Worm (Caenorhabditis elegans) whole organism, L1 larva: ENCODE results near the gene ZC302.3.

Experiments used
- C04F5.9 ChIP-seq: sonication (generic microtip); optimal IDR thresholded peaks from 2 replicates; lab custom pipeline; 2016; ENCODE audit warnings: missing genetic modification characterization, missing compliant biosample characterization
- C34B4.2 ChIP-seq: sonication (generic microtip); optimal IDR thresholded peaks from 2 replicates; lab custom pipeline; 2017; ENCODE audit warnings: mild to moderate bottlenecking, missing genetic modification characterization, missing compliant biosample characterization
- Y116A8C.19 ChIP-seq: sonication (generic microtip); optimal IDR thresholded peaks from 2 replicates; lab custom pipeline; 2016; ENCODE audit warnings: missing compliant biosample characterization, missing genetic modification characterization, borderline replicate concordance
- aha-1 ChIP-seq: fragments of 150-350 bp; optimal IDR thresholded peaks from 2 replicates; lab custom pipeline; 2014; ENCODE audit warnings: missing biosample characterization, missing genetic modification characterization
- aly-2 ChIP-seq: fragments of 150-350 bp; optimal IDR thresholded peaks from 2 replicates; lab custom pipeline; 2014; ENCODE audit warnings: missing biosample characterization, missing genetic modification characterization
- ama-1 ChIP-seq: fragments of 150-350 bp; optimal IDR thresholded peaks from 2 replicates; lab custom pipeline; 2014
- blmp-1 ChIP-seq: fragments of 150-350 bp; optimal IDR thresholded peaks from 2 replicates; lab custom pipeline; 2014; ENCODE audit warnings: missing biosample characterization, missing genetic modification characterization
- ceh-63 ChIP-seq: fragments of 200-800 bp; sonication (Bioruptor generic); optimal IDR thresholded peaks from 2 replicates; lab custom pipeline; 2018; ENCODE audit warnings: mild to moderate bottlenecking, missing genetic modification characterization, missing compliant biosample characterization
- ceh-82 ChIP-seq, 3 experiments: fragments of 150-350 bp in 1 of 3; sonication (generic microtip) in 2 of 3; optimal IDR thresholded peaks; 2 replicates each; lab custom pipeline; 2014 to 2017; ENCODE audit warnings: missing biosample characterization in 3 of 3, missing genetic modification characterization in 3 of 3
- ceh-88 ChIP-seq: fragments of 200-800 bp; sonication (Bioruptor generic); IDR thresholded peaks from 2 replicates; pipeline ENCODE4 v1.3.6; 2022; ENCODE audit warnings: missing genetic modification characterization, missing compliant biosample characterization
- ceh-90 ChIP-seq: sonication (generic microtip); optimal IDR thresholded peaks from 2 replicates; lab custom pipeline; 2016; ENCODE audit warnings: missing genetic modification characterization, missing compliant biosample characterization
- dsc-1 ChIP-seq: sonication (generic microtip); optimal IDR thresholded peaks from 2 replicates; lab custom pipeline; 2016; ENCODE audit warnings: mild to moderate bottlenecking, missing genetic modification characterization, missing compliant biosample characterization
- efl-1 ChIP-seq, 4 experiments: fragments of 150-350 bp; optimal IDR thresholded peaks in 3 of 4; peaks in 1 of 4; 1 replicate in 1 of 4; 2 replicates in 3 of 4; lab custom pipeline; 2014; ENCODE audit warnings: missing biosample characterization in 2 of 4, missing genetic modification characterization in 2 of 4, missing genetic modification reagents in 2 of 4
- efl-3 ChIP-seq: fragments of 200-800 bp; sonication (Bioruptor generic); optimal IDR thresholded peaks from 2 replicates; lab custom pipeline; 2018; ENCODE audit warnings: mild to moderate bottlenecking, missing genetic modification characterization, missing compliant biosample characterization
- egl-13 ChIP-seq: sonication (generic microtip); optimal IDR thresholded peaks from 2 replicates; lab custom pipeline; 2016; ENCODE audit warnings: missing genotype, missing genetic modification reagents, missing genetic modification characterization, missing compliant biosample characterization
- egl-27 ChIP-seq, 2 experiments: fragments of 150-350 bp in 1 of 2; sonication (generic microtip); optimal IDR thresholded peaks; 3 replicates each; lab custom pipeline; 2017 to 2018; ENCODE audit warnings: missing biosample characterization in 2 of 2, missing genetic modification characterization in 2 of 2, missing genetic modification reagents in 2 of 2
- ets-5 ChIP-seq: fragments of 200-800 bp; sonication (Bioruptor generic); IDR thresholded peaks from 2 replicates; pipeline ENCODE4 v1.3.6; 2022; ENCODE audit warnings: missing genetic modification characterization, missing compliant biosample characterization
- fkh-10 ChIP-seq: sonication (generic microtip); optimal IDR thresholded peaks from 2 replicates; lab custom pipeline; 2017; ENCODE audit warnings: missing biosample characterization, missing genetic modification reagents, missing genetic modification characterization
- fkh-4 ChIP-seq: sonication (generic microtip); optimal IDR thresholded peaks from 2 replicates; lab custom pipeline; 2016; ENCODE audit warnings: missing compliant biosample characterization, missing genetic modification characterization, borderline replicate concordance
- fos-1 ChIP-seq: fragments of 150-350 bp; optimal IDR thresholded peaks from 2 replicates; lab custom pipeline; 2014; ENCODE audit warnings: missing biosample characterization, missing genetic modification characterization
- grh-1 ChIP-seq: fragments of 200-800 bp; sonication (Bioruptor generic); IDR thresholded peaks from 2 replicates; pipeline ENCODE4 v1.3.6; 2022; ENCODE audit warnings: missing genetic modification reagents, missing genetic modification characterization, missing compliant biosample characterization
- hlh-17 ChIP-seq: fragments of 200-800 bp; sonication (Bioruptor generic); optimal IDR thresholded peaks from 2 replicates; lab custom pipeline; 2018; ENCODE audit warnings: missing genetic modification characterization, mild to moderate bottlenecking, missing compliant biosample characterization, moderate library complexity, borderline replicate concordance
- isw-1 ChIP-seq: fragments of 200-800 bp; sonication (Bioruptor generic); IDR thresholded peaks from 2 replicates; pipeline ENCODE4 v1.3.6; 2022; ENCODE audit warnings: missing genetic modification characterization, missing compliant biosample characterization
- lin-14 ChIP-seq: fragments of 200-800 bp; sonication (Bioruptor generic); optimal IDR thresholded peaks from 2 replicates; lab custom pipeline; 2018; ENCODE audit warnings: mild to moderate bottlenecking, missing genetic modification characterization, moderate library complexity, missing compliant biosample characterization
- lin-35 ChIP-seq, 2 experiments: fragments of 150-350 bp; optimal IDR thresholded peaks; 2 replicates each; lab custom pipeline; 2014; ENCODE audit warnings: missing biosample characterization in 2 of 2, missing genetic modification characterization in 2 of 2, missing genetic modification reagents in 2 of 2
- lir-3 ChIP-seq: sonication (generic microtip); optimal IDR thresholded peaks from 2 replicates; lab custom pipeline; 2016; ENCODE audit warnings: mild to moderate bottlenecking, missing genetic modification characterization, moderate library complexity, missing compliant biosample characterization; ENCODE audit not compliant: poor library complexity
- lsy-2 ChIP-seq, 2 experiments: fragments of 150-350 bp; optimal IDR thresholded peaks; 2 replicates each; lab custom pipeline; 2014; ENCODE audit warnings: missing biosample characterization in 2 of 2, missing genetic modification characterization in 2 of 2
- mdl-1 ChIP-seq, 2 experiments: fragments of 150-350 bp; optimal IDR thresholded peaks; 2 replicates each; lab custom pipeline; 2014 to 2017; ENCODE audit warnings: missing biosample characterization in 2 of 2, missing genetic modification characterization in 2 of 2, inconsistent platforms in 1 of 2
- mef-2 ChIP-seq: fragments of 150-350 bp; optimal IDR thresholded peaks from 2 replicates; lab custom pipeline; 2014; ENCODE audit warnings: missing biosample characterization, missing genetic modification characterization
- mep-1 ChIP-seq: fragments of 150-350 bp; optimal IDR thresholded peaks from 2 replicates; lab custom pipeline; 2014; ENCODE audit warnings: missing biosample characterization, missing genetic modification characterization
- nhr-12 ChIP-seq: sonication (generic microtip); optimal IDR thresholded peaks from 2 replicates; lab custom pipeline; 2017; ENCODE audit warnings: missing biosample characterization, missing genetic modification characterization
- nhr-20 ChIP-seq: sonication (generic microtip); optimal IDR thresholded peaks from 2 replicates; lab custom pipeline; 2016; ENCODE audit warnings: mild to moderate bottlenecking, missing genetic modification characterization, missing compliant biosample characterization
- nhr-237 ChIP-seq: fragments of 150-350 bp; optimal IDR thresholded peaks from 2 replicates; lab custom pipeline; 2014; ENCODE audit warnings: missing biosample characterization, missing genetic modification characterization
- nhr-28 ChIP-seq: fragments of 150-350 bp; optimal IDR thresholded peaks from 2 replicates; lab custom pipeline; 2014; ENCODE audit warnings: missing biosample characterization, missing genetic modification characterization
- nhr-71 ChIP-seq: sonication (generic microtip); optimal IDR thresholded peaks from 2 replicates; lab custom pipeline; 2016; ENCODE audit warnings: mild to moderate bottlenecking, missing genetic modification characterization, moderate library complexity, missing compliant biosample characterization
- nhr-76 ChIP-seq: sonication (generic microtip); optimal IDR thresholded peaks from 2 replicates; lab custom pipeline; 2017; ENCODE audit warnings: missing biosample characterization, missing genetic modification characterization
- nhr-77 ChIP-seq: fragments of 150-350 bp; optimal IDR thresholded peaks from 2 replicates; lab custom pipeline; 2014; ENCODE audit warnings: missing biosample characterization, missing genetic modification characterization
- nhr-84 ChIP-seq: sonication (generic microtip); optimal IDR thresholded peaks from 2 replicates; lab custom pipeline; 2017; ENCODE audit warnings: missing biosample characterization, missing genetic modification characterization
- pax-3 ChIP-seq: fragments of 200-800 bp; sonication (Bioruptor generic); optimal IDR thresholded peaks from 2 replicates; lab custom pipeline; 2018; ENCODE audit warnings: mild to moderate bottlenecking, missing genetic modification characterization, moderate library complexity, missing compliant biosample characterization
- rnt-1 ChIP-seq: sonication (generic microtip); optimal IDR thresholded peaks from 2 replicates; lab custom pipeline; 2016; ENCODE audit warnings: mild to moderate bottlenecking, missing genetic modification characterization, moderate library complexity, missing compliant biosample characterization
- skn-1 ChIP-seq: fragments of 150-350 bp; optimal IDR thresholded peaks from 2 replicates; lab custom pipeline; 2014; ENCODE audit warnings: missing biosample characterization, missing genetic modification characterization
- sptf-1 ChIP-seq: fragments of 150-350 bp; optimal IDR thresholded peaks from 2 replicates; lab custom pipeline; 2014; ENCODE audit warnings: missing biosample characterization, missing genetic modification characterization
- swsn-7 ChIP-seq: sonication (generic microtip); optimal IDR thresholded peaks from 2 replicates; lab custom pipeline; 2016; ENCODE audit warnings: missing genetic modification characterization, missing compliant biosample characterization
- tbx-2 ChIP-seq: sonication (generic microtip); optimal IDR thresholded peaks from 2 replicates; lab custom pipeline; 2016; ENCODE audit warnings: missing genetic modification characterization, missing compliant biosample characterization
- tlp-1 ChIP-seq: fragments of 150-350 bp; optimal IDR thresholded peaks from 2 replicates; lab custom pipeline; 2014; ENCODE audit warnings: missing biosample characterization, missing genetic modification characterization
- unc-130 ChIP-seq: fragments of 150-350 bp; optimal IDR thresholded peaks from 2 replicates; lab custom pipeline; 2017; ENCODE audit warnings: missing biosample characterization, missing genetic modification characterization, inconsistent platforms
- unc-30 ChIP-seq: sonication (generic microtip); optimal IDR thresholded peaks from 2 replicates; lab custom pipeline; 2017; ENCODE audit warnings: missing biosample characterization, missing genetic modification characterization
- unc-62 ChIP-seq: fragments of 150-350 bp; optimal IDR thresholded peaks from 2 replicates; lab custom pipeline; 2014; ENCODE audit warnings: missing biosample characterization, missing genetic modification reagents, missing genetic modification characterization
- unc-86 ChIP-seq: sonication (generic microtip); optimal IDR thresholded peaks from 2 replicates; lab custom pipeline; 2016; ENCODE audit warnings: missing genetic modification characterization, missing compliant biosample characterization
- unc-98 ChIP-seq: fragments of 200-800 bp; sonication (Bioruptor generic); IDR thresholded peaks from 2 replicates; pipeline ENCODE4 v1.3.6; 2022; ENCODE audit warnings: missing genetic modification characterization, missing compliant biosample characterization
- vab-15 ChIP-seq: sonication (generic microtip); optimal IDR thresholded peaks from 2 replicates; lab custom pipeline; 2017; ENCODE audit warnings: missing genotype, mild to moderate bottlenecking, missing genetic modification characterization, missing compliant biosample characterization
- xbp-1 ChIP-seq: sonication (generic microtip); optimal IDR thresholded peaks from 2 replicates; lab custom pipeline; 2016; ENCODE audit warnings: missing genetic modification characterization, missing compliant biosample characterization
- zag-1 ChIP-seq: fragments of 150-350 bp; optimal IDR thresholded peaks from 2 replicates; lab custom pipeline; 2014; ENCODE audit warnings: missing biosample characterization, missing genetic modification characterization
- zip-4 ChIP-seq: fragments of 200-800 bp; sonication (Bioruptor generic); optimal IDR thresholded peaks from 2 replicates; lab custom pipeline; 2018; ENCODE audit warnings: mild to moderate bottlenecking, missing genetic modification characterization, moderate library complexity, missing compliant biosample characterization

Gene ZC302.3

DNA sequence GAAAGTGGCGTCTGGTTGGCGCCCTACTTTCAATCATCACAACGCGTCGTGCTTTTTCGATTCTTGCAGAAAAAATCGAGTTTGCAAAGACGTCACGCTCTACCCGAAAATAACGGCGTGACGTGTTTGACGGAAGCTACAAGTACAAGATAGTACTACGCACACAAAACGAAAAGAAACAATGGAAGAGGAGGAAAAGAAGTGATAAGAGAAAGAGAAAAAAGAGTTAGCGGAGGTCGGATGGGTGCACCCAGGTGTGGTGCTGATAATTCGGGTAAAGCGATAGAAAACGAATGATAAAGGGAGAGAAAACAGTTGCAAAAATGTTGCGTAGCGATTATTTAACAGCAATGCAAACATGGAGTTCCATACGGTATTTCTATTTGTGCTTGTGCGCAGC lies 14.6 kb downstream of the ZC302.3 start (continued):
- TF ChIP-seq aha-1 (tag; lab: Kevin White, UChicago) (no peak), egl-13 (tag; lab: Kevin White, UChicago) (no peak), nhr-12 (tag; lab: Kevin White, UChicago) (no peak), dsc-1 (tag; lab: Kevin White, UChicago) (no peak), nhr-71 (peak; percentile 64), mdl-1 (tag; optimal IDR thresholded peaks at IDR 0.05; lab: Kevin White, UChicago) (peak in 1 of 2 experiments; percentile 70), unc-98 (GFP tag; lab: Robert Waterston, UW) (no peak), mef-2 (tag; lab: Kevin White, UChicago) (no peak), lin-14 (GFP tag; lab: Kevin White, UChicago) (peak; percentile 63), pax-3 (tag; lab: Kevin White, UChicago) (no peak), C34B4.2 (no peak), ets-5 (GFP tag; lab: Robert Waterston, UW) (no peak), skn-1 (tag; lab: Kevin White, UChicago) (no peak), C04F5.9 (tag; lab: Kevin White, UChicago) (no peak), zip-4 (GFP tag; lab: Kevin White, UChicago) (no peak), lin-35 (GFP tag; optimal IDR thresholded peaks at IDR 0.05; lab: Kevin White, UChicago) (peak in 1 of 2 experiments; percentile 39), Y116A8C.19 (tag; lab: Kevin White, UChicago) (no peak), nhr-84 (tag; lab: Kevin White, UChicago) (no peak), nhr-20 (tag; lab: Kevin White, UChicago) (peak; percentile 78), sptf-1 (no peak), nhr-76 (no peak), mep-1 (tag; lab: Kevin White, UChicago) (no peak), unc-30 (tag; lab: Kevin White, UChicago) (no peak), fkh-4 (no peak), grh-1 (no peak), efl-3 (GFP tag; lab: Kevin White, UChicago) (no peak), fos-1 (no peak), rnt-1 (peak; percentile 10), nhr-28 (tag; lab: Kevin White, UChicago) (no peak), unc-130 (tag; lab: Kevin White, UChicago) (no peak), unc-62 (GFP tag; lab: Kevin White, UChicago) (no peak), xbp-1 (tag; lab: Kevin White, UChicago) (no peak), tbx-2 (tag; lab: Kevin White, UChicago) (peak; percentile 70), tlp-1 (tag; lab: Kevin White, UChicago) (no peak), ama-1 (lab: Kevin White, UChicago) (no peak), ceh-90 (tag; lab: Kevin White, UChicago) (no peak), ceh-82 (tag; optimal IDR thresholded peaks at IDR 0.05; lab: Kevin White, UChicago) (no peak), lsy-2 (tag; optimal IDR thresholded peaks at IDR 0.05; lab: Kevin White, UChicago) (peak in 1 of 2 experiments; percentile 7), hlh-17 (GFP tag; lab: Kevin White, UChicago) (no peak), aly-2 (no peak), isw-1 (GFP tag; lab: Robert Waterston, UW) (no peak), unc-86 (tag; lab: Kevin White, UChicago) (no peak), swsn-7 (tag; lab: Kevin White, UChicago) (no peak), blmp-1 (tag; lab: Kevin White, UChicago) (peak; percentile 64), egl-27 (tag; optimal IDR thresholded peaks at IDR 0.05; lab: Kevin White, UChicago) (no peak), zag-1 (no peak), nhr-77 (tag; lab: Kevin White, UChicago) (peak; percentile 46), nhr-237 (tag; lab: Kevin White, UChicago) (no peak), efl-1 (optimal IDR thresholded peaks at IDR 0.05; lab: Kevin White, UChicago) (no peak), efl-1 (GFP tag; optimal IDR thresholded peaks at IDR 0.05 in 1 of 2; lab: Kevin White, UChicago) (peak in 1 of 2 experiments; percentile 91), fkh-10 (GFP tag; lab: Kevin White, UChicago) (no peak), vab-15 (tag; lab: Kevin White, UChicago) (no peak), lir-3 (tag; lab: Kevin White, UChicago) (no peak), ceh-63 (no peak), ceh-88 (GFP tag; lab: Robert Waterston, UW) (no peak)
